Worm (Caenorhabditis elegans) whole organism, midembryonic: ENCODE measurements around the gene rab-18.

Experiments used
- T22C8.4 ChIP-seq: fragments of 200-800 bp; sonication (Bioruptor generic); IDR thresholded peaks from 2 replicates; pipeline ENCODE4 v1.3.6; 2022; ENCODE audit warnings: missing genetic modification characterization, missing compliant biosample characterization
- cog-1 ChIP-seq: sonication (generic microtip); optimal IDR thresholded peaks from 2 replicates; lab custom pipeline; 2016; ENCODE audit warnings: missing genetic modification characterization, missing compliant biosample characterization
- flt-1 ChIP-seq: fragments of 200-800 bp; sonication (Bioruptor generic); IDR thresholded peaks from 2 replicates; pipeline ENCODE4 v1.3.6; 2022; ENCODE audit warnings: missing genetic modification characterization, missing compliant biosample characterization
- klf-2 ChIP-seq: fragments of 200-800 bp; sonication (Bioruptor generic); conservative IDR thresholded peaks from 2 replicates; pipeline ENCODE4 v1.3.6; 2022; ENCODE audit warnings: missing genetic modification reagents, missing genetic modification characterization, missing compliant biosample characterization
- med-1 ChIP-seq: sonication (generic microtip); optimal IDR thresholded peaks from 2 replicates; lab custom pipeline; 2017; ENCODE audit warnings: missing genetic modification characterization, mild to moderate bottlenecking, missing compliant biosample characterization, antibody characterized with exemption, missing genetic modification reagents; ENCODE audit not compliant: insufficient read depth
- ref-1 ChIP-seq: fragments of 200-800 bp; sonication (Bioruptor generic); conservative IDR thresholded peaks from 2 replicates; pipeline ENCODE4 v1.3.6; 2022; ENCODE audit warnings: missing genetic modification reagents, missing genetic modification characterization, missing compliant biosample characterization
- tab-1 ChIP-seq: fragments of 200-800 bp; sonication (Bioruptor generic); IDR thresholded peaks from 2 replicates; pipeline ENCODE4 v1.3.6; 2022; ENCODE audit warnings: missing genetic modification characterization, missing compliant biosample characterization
- ztf-23 ChIP-seq: fragments of 200-800 bp; sonication (Bioruptor generic); IDR thresholded peaks from 2 replicates; pipeline ENCODE4 v1.3.6; 2022; ENCODE audit warnings: missing genetic modification reagents, missing genetic modification characterization, missing compliant biosample characterization
- ztf-29 ChIP-seq: fragments of 200-800 bp; sonication (Bioruptor generic); IDR thresholded peaks from 2 replicates; pipeline ENCODE4 v1.3.6; 2022; ENCODE audit warnings: missing genetic modification reagents, missing genetic modification characterization, missing compliant biosample characterization

rab-18 gene

ce11 chrIII:1037173-1037572 lies 43.4 kb downstream of the rab-18 start, which contains the start of the genes chin-1 and BE0003N10.1:
Gene chin-1 (minus strand): TSS chrIII:1037212.
Gene BE0003N10.1 (plus strand): TSS chrIII:1037492.
- TF ChIP-seq cog-1 (tag; lab: Kevin White, UChicago) (no peak), ref-1 (GFP tag; lab: Robert Waterston, UW) (no peak), med-1 (no peak), T22C8.4 (GFP tag; lab: Robert Waterston, UW) (no peak), flt-1 (GFP tag; lab: Robert Waterston, UW) (no peak), tab-1 (no peak), ztf-23 (GFP tag; lab: Robert Waterston, UW) (no peak), klf-2 (no peak), ztf-29 (GFP tag; lab: Robert Waterston, UW) (no peak)

ce11 chrIII:1034853-1035252 lies 45.7 kb downstream of the rab-18 start:
- TF ChIP-seq klf-2, result no peak

ce11 chrIII:1030965-1031364 lies 49.6 kb downstream of the rab-18 start, which contains the start of the genes clc-26 and E_BE45912.2:
Gene clc-26 (minus strand): TSS chrIII:1031065.
Gene E_BE45912.2 (minus strand): TSS chrIII:1031103.
- TF ChIP-seq ztf-23 (GFP tag; lab: Robert Waterston, UW) (no peak), klf-2 (no peak)

ce11 chrIII:1028233-1028632 lies 52.3 kb downstream of the rab-18 start:
- TF ChIP-seq ztf-29 (GFP tag; lab: Robert Waterston, UW) (no peak), T22C8.4 (GFP tag; lab: Robert Waterston, UW) (no peak), med-1 (no peak), flt-1 (GFP tag; lab: Robert Waterston, UW) (no peak), ztf-23 (GFP tag; lab: Robert Waterston, UW) (no peak), klf-2 (no peak), tab-1 (no peak), ref-1 (GFP tag; lab: Robert Waterston, UW) (no peak), cog-1 (tag; lab: Kevin White, UChicago) (no peak)
